Fruit fly (Drosophila melanogaster): ENCODE measurements around the gene Sf3a1.

The Sf3a1 gene

dm6 chr3R:17048867-17049266 is 46.7 kb upstream of the Sf3a1 start (continued):
- no peak for TF ChIP-seq esn (GFP tag; optimal IDR thresholded peaks at IDR 0.05)
- TF ChIP-seq Lpt (GFP tag; optimal IDR thresholded peaks at IDR 0.05) = no peak
- no peak for TF ChIP-seq CG11294 (GFP tag; IDR thresholded peaks at IDR 0.05)
- TF ChIP-seq CG4318 (GFP tag; optimal IDR thresholded peaks at IDR 0.05) = no peak
- no peak; the same call in 2 of the 3 replicates for TF ChIP-seq CG8119 (GFP tag; IDR thresholded peaks at IDR 0.05)
- TF ChIP-seq svp (GFP tag) = no peak
- TF ChIP-seq dsx (GFP tag; optimal IDR thresholded peaks at IDR 0.05; ENCODE audit: poor library complexity, severe bottlenecking) = no peak
- peak; percentile 40 for TF ChIP-seq acj6 (GFP tag; optimal IDR thresholded peaks at IDR 0.05)
- no peak for TF ChIP-seq spab (GFP tag; optimal IDR thresholded peaks at IDR 0.05)
- TF ChIP-seq CG6808 (GFP tag; optimal IDR thresholded peaks at IDR 0.05) = no peak
- peak; percentile 47 for TF ChIP-seq achi (GFP tag; optimal IDR thresholded peaks at IDR 0.05)
- no peak for TF ChIP-seq ss (GFP tag; optimal IDR thresholded peaks at IDR 0.05)

dm6 chr3R:17043570-17043923 is 41.4 kb upstream of the Sf3a1 start:
- no peak for TF ChIP-seq Eip75B (GFP tag; optimal IDR thresholded peaks at IDR 0.05)
- TF ChIP-seq CG8119 (GFP tag; IDR thresholded peaks at IDR 0.05) = no peak
- no peak for TF ChIP-seq Hr39 (GFP tag; optimal IDR thresholded peaks at IDR 0.05)
- no peak for TF ChIP-seq CG32006 (GFP tag; optimal IDR thresholded peaks at IDR 0.05)
- no peak for TF ChIP-seq CG10631 (GFP tag; optimal IDR thresholded peaks at IDR 0.05)
- no peak for TF ChIP-seq CG16779 (tag; optimal IDR thresholded peaks at IDR 0.05)
- no peak for TF ChIP-seq vri (GFP tag; optimal IDR thresholded peaks at IDR 0.05)
- no peak for TF ChIP-seq Eip78C (GFP tag)
- no peak for TF ChIP-seq fd59A (GFP tag; optimal IDR thresholded peaks at IDR 0.05)
- no peak for TF ChIP-seq Sox102F (GFP tag; optimal IDR thresholded peaks at IDR 0.05)
- TF ChIP-seq spab (GFP tag; optimal IDR thresholded peaks at IDR 0.05) = no peak
- TF ChIP-seq CG6792 (GFP tag; optimal IDR thresholded peaks at IDR 0.05) = no peak
- no peak for TF ChIP-seq CG3032 (tag; optimal IDR thresholded peaks at IDR 0.05)
- TF ChIP-seq CG1621 (tag; optimal IDR thresholded peaks at IDR 0.05) = no peak
- TF ChIP-seq salr (GFP tag; optimal IDR thresholded peaks at IDR 0.05) = no peak
- no peak for TF ChIP-seq lz (GFP tag; optimal IDR thresholded peaks at IDR 0.05)
- TF ChIP-seq dac (GFP tag; optimal IDR thresholded peaks at IDR 0.05) = no peak
- TF ChIP-seq CG7368 (GFP tag; optimal IDR thresholded peaks at IDR 0.05) = no peak

dm6 chr3R:17042838-17043569 is 40.8 kb upstream of the Sf3a1 start, which contains the start of the genes bdwf and Patr-1:
bdwf (minus strand) TSS chr3R:17043136.
Patr-1 (plus strand) TSS chr3R:17043564.
- TF ChIP-seq CG10631 (GFP tag; optimal IDR thresholded peaks at IDR 0.05) = peak; percentile 54
- peak; percentile 9 for TF ChIP-seq CG8319 (GFP tag; optimal IDR thresholded peaks at IDR 0.05)
- TF ChIP-seq cyc (GFP tag; optimal IDR thresholded peaks at IDR 0.05) = peak; percentile 28
- peak; percentile 99 for TF ChIP-seq achi (GFP tag; optimal IDR thresholded peaks at IDR 0.05)
- TF ChIP-seq CG31627 (GFP tag; optimal IDR thresholded peaks at IDR 0.05) = peak; percentile 8
- no peak for TF ChIP-seq Eip75B (GFP tag; optimal IDR thresholded peaks at IDR 0.05)
- no peak for TF ChIP-seq CG4318 (GFP tag; optimal IDR thresholded peaks at IDR 0.05)
- peak; percentile 58 for TF ChIP-seq esn (GFP tag; optimal IDR thresholded peaks at IDR 0.05)
- TF ChIP-seq CG3032 (tag; optimal IDR thresholded peaks at IDR 0.05) = peak; percentile 24
- TF ChIP-seq Sox14 (GFP tag; optimal IDR thresholded peaks at IDR 0.05) = peak; percentile 29
- TF ChIP-seq salr (GFP tag; optimal IDR thresholded peaks at IDR 0.05) = no peak
- no peak for TF ChIP-seq OdsH (GFP tag; optimal IDR thresholded peaks at IDR 0.05)

dm6 chr3R:17039993-17040807 is 38.0 kb upstream of the Sf3a1 start, which contains the start of the genes CG18213 and Trm7-32:
CG18213 (minus strand) TSS chr3R:17040203.
Trm7-32 (plus strand) TSS chr3R:17040682.
- TF ChIP-seq Ets21C (GFP tag; optimal IDR thresholded peaks at IDR 0.05) (no peak), CG6792 (GFP tag; optimal IDR thresholded peaks at IDR 0.05) (no peak), Sox15 (GFP tag; optimal IDR thresholded peaks at IDR 0.05) (no peak), Blimp-1 (GFP tag; optimal IDR thresholded peaks at IDR 0.05) (no peak), achi (GFP tag; optimal IDR thresholded peaks at IDR 0.05) (peak; percentile 27), acj6 (GFP tag; optimal IDR thresholded peaks at IDR 0.05) (no peak), salr (GFP tag; optimal IDR thresholded peaks at IDR 0.05) (no peak), CG8119 (GFP tag; IDR thresholded peaks at IDR 0.05) (no peak), spab (GFP tag; optimal IDR thresholded peaks at IDR 0.05) (no peak), fkh (GFP tag; optimal IDR thresholded peaks at IDR 0.05) (no peak), CG10631 (GFP tag; optimal IDR thresholded peaks at IDR 0.05) (peak; percentile 38), Sox102F (GFP tag; optimal IDR thresholded peaks at IDR 0.05) (no peak), lz (GFP tag; optimal IDR thresholded peaks at IDR 0.05) (no peak), esn (GFP tag; optimal IDR thresholded peaks at IDR 0.05) (peak; percentile 15)
